Fruit fly (Drosophila melanogaster): Measurements from ENCODE around the gene squ.

squ gene

dm6 chr2L:16676651-16677359 is 3.0 kb upstream of the squ start, which contains the start of the genes Trpgamma and her (continued):
- TF ChIP-seq gcm (GFP tag; optimal IDR thresholded peaks at IDR 0.05) = no peak
- no peak for TF ChIP-seq CG18619 (GFP tag; optimal IDR thresholded peaks at IDR 0.05)
- TF ChIP-seq ftz-f1 (GFP tag; optimal IDR thresholded peaks at IDR 0.05) = no peak
- TF ChIP-seq CG17802 (tag; optimal IDR thresholded peaks at IDR 0.05) = no peak
- no peak for TF ChIP-seq CG12219 (GFP tag; optimal IDR thresholded peaks at IDR 0.05)
- TF ChIP-seq CG10366 (GFP tag; IDR thresholded peaks at IDR 0.05) = no peak
- TF ChIP-seq pan (optimal IDR thresholded peaks at IDR 0.05) = no peak
- no peak for TF ChIP-seq pan (GFP tag; optimal IDR thresholded peaks at IDR 0.05 in 1 of 2, IDR thresholded peaks at IDR 0.05 in 1 of 2)
- TF ChIP-seq disco-r (GFP tag; optimal IDR thresholded peaks at IDR 0.05) = no peak
- no peak for TF ChIP-seq CG5245 (GFP tag; optimal IDR thresholded peaks at IDR 0.05)
- TF ChIP-seq CG12659 (GFP tag; optimal IDR thresholded peaks at IDR 0.05) = peak; percentile 65
- TF ChIP-seq dan (GFP tag; IDR thresholded peaks at IDR 0.05) = no peak
- TF ChIP-seq sr (GFP tag; IDR thresholded peaks at IDR 0.05) = no peak
- TF ChIP-seq CG14050 (GFP tag; IDR thresholded peaks at IDR 0.05) = no peak
- TF ChIP-seq Lpt (GFP tag; optimal IDR thresholded peaks at IDR 0.05) = no peak
- TF ChIP-seq E2f1 (GFP tag; IDR thresholded peaks at IDR 0.05) = no peak
- no peak for TF ChIP-seq CG14441 (GFP tag; IDR thresholded peaks at IDR 0.05)
- no peak for TF ChIP-seq CG9215 (GFP tag; IDR thresholded peaks at IDR 0.05)
- no peak for TF ChIP-seq CG1024 (GFP tag; IDR thresholded peaks at IDR 0.05)
- no peak for TF ChIP-seq CG10654 (GFP tag; optimal IDR thresholded peaks at IDR 0.05)
- no peak for TF ChIP-seq GATAe (GFP tag; conservative IDR thresholded peaks at IDR 0.05)
- TF ChIP-seq sens-2 (GFP tag; IDR thresholded peaks at IDR 0.05) = no peak
- TF ChIP-seq Oli (tag; optimal IDR thresholded peaks at IDR 0.05) = no peak
- no peak for TF ChIP-seq ci (GFP tag; IDR thresholded peaks at IDR 0.05)
- no peak for TF ChIP-seq CG2875 (GFP tag; optimal IDR thresholded peaks at IDR 0.05)
- peak; percentile 10 for TF ChIP-seq phol (tag; optimal IDR thresholded peaks at IDR 0.05)
- TF ChIP-seq Mrtf (GFP tag; IDR thresholded peaks at IDR 0.05) = no peak
- TF ChIP-seq Dref (GFP tag; IDR thresholded peaks at IDR 0.05) = peak; percentile 85
- TF ChIP-seq CG5953 (GFP tag; IDR thresholded peaks at IDR 0.05) = no peak
- peak; percentile 86 for TF ChIP-seq vnd (GFP tag; IDR thresholded peaks at IDR 0.05; ENCODE audit: partially characterized antibody)
- TF ChIP-seq jigr1 (GFP tag; IDR thresholded peaks at IDR 0.05) = no peak
- TF ChIP-seq dmrt11E (tag; optimal IDR thresholded peaks at IDR 0.05) = no peak
- no peak for TF ChIP-seq bigmax (GFP tag; optimal IDR thresholded peaks at IDR 0.05)
- TF ChIP-seq CG4424 (GFP tag; optimal IDR thresholded peaks at IDR 0.05) = no peak
- TF ChIP-seq hth (optimal IDR thresholded peaks at IDR 0.05) = no peak
- peak; percentile 90 for TF ChIP-seq CG6791 (GFP tag; IDR thresholded peaks at IDR 0.05; ENCODE audit: partially characterized antibody)
- no peak for TF ChIP-seq sob (GFP tag; IDR thresholded peaks at IDR 0.05)
- no peak for TF ChIP-seq Adf1 (GFP tag; IDR thresholded peaks at IDR 0.05)
- TF ChIP-seq tll (GFP tag; optimal IDR thresholded peaks at IDR 0.05) = no peak
- TF ChIP-seq gsb-n (tag; optimal IDR thresholded peaks at IDR 0.05) = no peak
- peak; percentile 38; the same call in 1 of the 3 replicates for TF ChIP-seq row (GFP tag; IDR thresholded peaks at IDR 0.05)
- no peak for TF ChIP-seq CG12744 (GFP tag; optimal IDR thresholded peaks at IDR 0.05)
- no peak for TF ChIP-seq CG6765 (GFP tag; optimal IDR thresholded peaks at IDR 0.05)
- peak; percentile 90 for TF ChIP-seq Opbp (GFP tag; IDR thresholded peaks at IDR 0.05; ENCODE audit: partially characterized antibody)
- peak; percentile 78; the same call in 1 of the 2 replicates for TF ChIP-seq CG42726 (GFP tag; IDR thresholded peaks at IDR 0.05; ENCODE audit: partially characterized antibody)
- TF ChIP-seq ATbp (GFP tag; optimal IDR thresholded peaks at IDR 0.05) = no peak
- TF ChIP-seq CG4282 (GFP tag; optimal IDR thresholded peaks at IDR 0.05) = no peak
- no peak for TF ChIP-seq CG15269 (tag; optimal IDR thresholded peaks at IDR 0.05)
- TF ChIP-seq CG7786 (GFP tag; optimal IDR thresholded peaks at IDR 0.05) = no peak
- no peak for TF ChIP-seq Ravus (GFP tag; IDR thresholded peaks at IDR 0.05)
- no peak for TF ChIP-seq HLH54F (GFP tag; optimal IDR thresholded peaks at IDR 0.05)

Measured in whole organism, embryonic.